Worm (Caenorhabditis elegans): ENCODE data around the gene nphp-4.

Gene nphp-4

ce11 chrV:11795352-11795751 lies 48.2 kb downstream of the nphp-4 start:
- TF ChIP-seq nhr-25 (tag; optimal IDR thresholded peaks at IDR 0.05) (peak; percentile 23), ceh-28 (tag; optimal IDR thresholded peaks at IDR 0.05) (peak; percentile 47), nhr-23 (tag; optimal IDR thresholded peaks at IDR 0.05) (peak; percentile 64), egl-5 (tag; optimal IDR thresholded peaks at IDR 0.05) (no peak)

- TF ChIP-seq nfya-1 (tag; optimal IDR thresholded peaks at IDR 0.05; ENCODE audit: insufficient read depth) = no peak
- TF ChIP-seq snpc-4 (tag; optimal IDR thresholded peaks at IDR 0.05) = no peak
- no peak for TF ChIP-seq unc-39 (tag; optimal IDR thresholded peaks at IDR 0.05)
- TF ChIP-seq fkh-2 (tag; optimal IDR thresholded peaks at IDR 0.05) = no peak
- no peak for TF ChIP-seq elt-1 (tag; optimal IDR thresholded peaks at IDR 0.05)
- no peak for TF ChIP-seq pqm-1 (tag; optimal IDR thresholded peaks at IDR 0.05)
- TF ChIP-seq nhr-25 (tag; optimal IDR thresholded peaks at IDR 0.05) = peak; percentile 64
- TF ChIP-seq ztf-4 (tag; optimal IDR thresholded peaks at IDR 0.05) = no peak
- no peak for TF ChIP-seq egl-27 (tag; optimal IDR thresholded peaks at IDR 0.05)
- no peak for TF ChIP-seq ztf-11 (tag; optimal IDR thresholded peaks at IDR 0.05)
- no peak for TF ChIP-seq nhr-237 (tag; optimal IDR thresholded peaks at IDR 0.05)
- TF ChIP-seq nhr-43 (tag; optimal IDR thresholded peaks at IDR 0.05; ENCODE audit: poor library complexity, severe bottlenecking) = peak; percentile 52
- no peak for TF ChIP-seq nhr-11 (tag; optimal IDR thresholded peaks at IDR 0.05)
- no peak for TF ChIP-seq nhr-12 (tag; optimal IDR thresholded peaks at IDR 0.05)
- TF ChIP-seq skn-1 (tag; optimal IDR thresholded peaks at IDR 0.05) = no peak
Measured at ce11 chrV:11794172-11794571, 49.4 kb downstream of the nphp-4 start.

- TF ChIP-seq ztf-11 (tag; optimal IDR thresholded peaks at IDR 0.05) = no peak
- no peak for TF ChIP-seq nhr-12 (tag; optimal IDR thresholded peaks at IDR 0.05)
- TF ChIP-seq lin-39 (tag; optimal IDR thresholded peaks at IDR 0.05) = no peak
- TF ChIP-seq nhr-23 (tag; optimal IDR thresholded peaks at IDR 0.05) = no peak
- TF ChIP-seq sea-2 (GFP tag; optimal IDR thresholded peaks at IDR 0.05) = no peak
Measured at ce11 chrV:11789474-11789873, 54.1 kb downstream of the nphp-4 start, which contains the start of gene D2023.1. Gene D2023.1, plus strand, starts transcription at chrV:11789550.

ce11 chrV:11787742-11788238 lies 55.7 kb downstream of the nphp-4 start, which contains the start of gene F55A11.8:
Gene F55A11.8, plus strand, starts transcription at chrV:11788188.
- TF ChIP-seq R02D3.7 (tag; optimal IDR thresholded peaks at IDR 0.05) = no peak
- TF ChIP-seq nhr-23 (tag; optimal IDR thresholded peaks at IDR 0.05) = no peak
- no peak for TF ChIP-seq unc-62 (GFP tag; optimal IDR thresholded peaks at IDR 0.05)
- TF ChIP-seq ceh-82 (tag; optimal IDR thresholded peaks at IDR 0.05) = no peak
- TF ChIP-seq elt-1 (tag; optimal IDR thresholded peaks at IDR 0.05) = no peak
- TF ChIP-seq ceh-16 (tag; optimal IDR thresholded peaks at IDR 0.05) = no peak
- TF ChIP-seq tbx-2 (tag; optimal IDR thresholded peaks at IDR 0.05) = no peak
- no peak for TF ChIP-seq ceh-9 (tag; optimal IDR thresholded peaks at IDR 0.05)
- TF ChIP-seq zag-1 (tag; optimal IDR thresholded peaks at IDR 0.05) = no peak
- TF ChIP-seq nhr-237 (tag; optimal IDR thresholded peaks at IDR 0.05) = no peak
- TF ChIP-seq egl-27 (tag; optimal IDR thresholded peaks at IDR 0.05) = no peak
- TF ChIP-seq nhr-28 (tag; optimal IDR thresholded peaks at IDR 0.05) = no peak
- no peak for TF ChIP-seq unc-39 (tag; optimal IDR thresholded peaks at IDR 0.05)
- TF ChIP-seq lin-15B (tag; optimal IDR thresholded peaks at IDR 0.05) = no peak
- no peak for TF ChIP-seq nhr-43 (tag; optimal IDR thresholded peaks at IDR 0.05; ENCODE audit: poor library complexity, severe bottlenecking)
- no peak for TF ChIP-seq mdl-1 (tag; optimal IDR thresholded peaks at IDR 0.05)
- TF ChIP-seq aly-2 (tag; optimal IDR thresholded peaks at IDR 0.05) = no peak

- no peak for TF ChIP-seq nhr-237 (tag; optimal IDR thresholded peaks at IDR 0.05)
- TF ChIP-seq nhr-23 (tag; optimal IDR thresholded peaks at IDR 0.05) = no peak
- no peak for TF ChIP-seq elt-3 (tag; optimal IDR thresholded peaks at IDR 0.05)
- no peak for TF ChIP-seq R02D3.7 (tag; optimal IDR thresholded peaks at IDR 0.05)
- TF ChIP-seq mml-1 (tag; optimal IDR thresholded peaks at IDR 0.05) = no peak
- no peak for TF ChIP-seq lin-39 (tag; optimal IDR thresholded peaks at IDR 0.05)
- no peak for TF ChIP-seq ama-1 (optimal IDR thresholded peaks at IDR 0.05)
- TF ChIP-seq fkh-2 (tag; optimal IDR thresholded peaks at IDR 0.05) = no peak
- TF ChIP-seq elt-2 (tag; optimal IDR thresholded peaks at IDR 0.05) = no peak
- no peak for TF ChIP-seq ceh-82 (tag; optimal IDR thresholded peaks at IDR 0.05)
- TF ChIP-seq nhr-28 (tag; optimal IDR thresholded peaks at IDR 0.05) = no peak
- no peak for TF ChIP-seq ceh-16 (tag; optimal IDR thresholded peaks at IDR 0.05)
- no peak for TF ChIP-seq nhr-11 (tag; optimal IDR thresholded peaks at IDR 0.05)
- TF ChIP-seq ztf-4 (tag; optimal IDR thresholded peaks at IDR 0.05) = no peak
- no peak for TF ChIP-seq sea-2 (GFP tag; optimal IDR thresholded peaks at IDR 0.05)
- no peak for TF ChIP-seq unc-62 (GFP tag; optimal IDR thresholded peaks at IDR 0.05)
- no peak for TF ChIP-seq hmg-11 (tag; optimal IDR thresholded peaks at IDR 0.05)
- no peak for TF ChIP-seq egl-27 (tag; optimal IDR thresholded peaks at IDR 0.05)
Measured at ce11 chrV:11787258-11787657, 56.3 kb downstream of the nphp-4 start, which contains the start of gene F55A11.7. Gene F55A11.7, minus strand, starts transcription at chrV:11787443.
